Fruit fly (Drosophila melanogaster) whole organism, embryonic: ENCODE data around the gene HP5.

Experiments used
- CG10321 ChIP-seq: fragments of 200-800 bp; sonication (Bioruptor generic); IDR thresholded peaks from 2 replicates; pipeline ENCODE4 v1.3.6; 2022; ENCODE audit warnings: missing biosample characterization, missing genetic modification characterization
- CG11247 ChIP-seq: fragments of 200-800 bp; sonication (Bioruptor generic); IDR thresholded peaks from 2 replicates; pipeline ENCODE4 v1.3.6; 2022; ENCODE audit warnings: missing biosample characterization, missing genetic modification characterization
- CG11504 ChIP-seq: fragments of 200-800 bp; sonication (Bioruptor generic); optimal IDR thresholded peaks from 3 replicates; lab custom pipeline; 2019; ENCODE audit warnings: missing biosample characterization, mild to moderate bottlenecking, missing genetic modification characterization, moderate library complexity
- CG12104 ChIP-seq: fragments of 200-800 bp; sonication (Bioruptor generic); optimal IDR thresholded peaks from 3 replicates; lab custom pipeline; 2016; ENCODE audit warnings: missing biosample characterization, missing genetic modification characterization
- CG1233 ChIP-seq: fragments of 200-800 bp; sonication (Bioruptor generic); optimal IDR thresholded peaks from 4 replicates; lab custom pipeline; 2018; ENCODE audit warnings: missing biosample characterization, mild to moderate bottlenecking, missing genetic modification characterization
- CG14710 ChIP-seq: fragments of 200-800 bp; sonication (Bioruptor generic); optimal IDR thresholded peaks from 3 replicates; lab custom pipeline; 2019; ENCODE audit warnings: missing biosample characterization, mild to moderate bottlenecking, missing genetic modification characterization, moderate library complexity
- CG15269 ChIP-seq: fragments of 200-800 bp; sonication (Bioruptor generic); optimal IDR thresholded peaks from 2 replicates; lab custom pipeline; 2018; ENCODE audit warnings: missing biosample characterization, mild to moderate bottlenecking, missing genetic modification characterization, moderate library complexity
- CG15479 ChIP-seq: fragments of 200-800 bp; sonication (Bioruptor generic); optimal IDR thresholded peaks from 3 replicates; lab custom pipeline; 2019; ENCODE audit warnings: missing biosample characterization, mild to moderate bottlenecking, missing genetic modification characterization, moderate library complexity
- CG15601 ChIP-seq: fragments of 200-800 bp; sonication (Bioruptor generic); optimal IDR thresholded peaks from 3 replicates; lab custom pipeline; 2019; ENCODE audit warnings: missing biosample characterization, mild to moderate bottlenecking, missing genetic modification characterization, moderate library complexity
- CG1603 ChIP-seq: fragments of 200-800 bp; sonication (Bioruptor generic); optimal IDR thresholded peaks from 2 replicates; lab custom pipeline; 2019; ENCODE audit warnings: missing biosample characterization, mild to moderate bottlenecking, missing genetic modification characterization, moderate library complexity
- CG1647 ChIP-seq: fragments of 200-800 bp; sonication (Bioruptor generic); optimal IDR thresholded peaks from 3 replicates; lab custom pipeline; 2016; ENCODE audit warnings: missing biosample characterization, missing genetic modification characterization
- CG16813 ChIP-seq: fragments of 200-800 bp; sonication (Bioruptor generic); IDR thresholded peaks from 3 replicates; pipeline ENCODE4 v1.3.6; 2022; ENCODE audit warnings: missing biosample characterization, missing genetic modification characterization; ENCODE audit not compliant: partially characterized antibody
- CG17186 ChIP-seq: fragments of 200-800 bp; sonication (Bioruptor generic); optimal IDR thresholded peaks from 3 replicates; lab custom pipeline; 2017; ENCODE audit warnings: missing biosample characterization, missing genetic modification reagents, missing genetic modification characterization
- CG17568 ChIP-seq: fragments of 200-800 bp; sonication (Bioruptor generic); optimal IDR thresholded peaks from 2 replicates; lab custom pipeline; 2018; ENCODE audit warnings: missing biosample characterization, mild to moderate bottlenecking, missing genetic modification characterization, moderate library complexity
- CG17829 ChIP-seq: fragments of 200-800 bp; optimal IDR thresholded peaks from 2 replicates; lab custom pipeline; 2019; ENCODE audit warnings: missing biosample characterization, mild to moderate bottlenecking, missing genetic modification characterization, moderate library complexity
- CG2116 ChIP-seq: fragments of 200-800 bp; sonication (Bioruptor generic); optimal IDR thresholded peaks from 3 replicates; lab custom pipeline; 2018; ENCODE audit warnings: missing biosample characterization, mild to moderate bottlenecking, missing genetic modification characterization
- CG30020 ChIP-seq: fragments of 200-800 bp; optimal IDR thresholded peaks from 2 replicates; lab custom pipeline; 2019; ENCODE audit warnings: missing biosample characterization, mild to moderate bottlenecking, missing genetic modification characterization, moderate library complexity
- CG34376 ChIP-seq: fragments of 200-800 bp; sonication (Bioruptor generic); optimal IDR thresholded peaks from 2 replicates; lab custom pipeline; 2018; ENCODE audit warnings: missing biosample characterization, mild to moderate bottlenecking, missing genetic modification characterization
- CG4617 ChIP-seq: fragments of 200-800 bp; sonication (Bioruptor generic); optimal IDR thresholded peaks from 3 replicates; lab custom pipeline; 2016; ENCODE audit warnings: missing biosample characterization, missing genetic modification characterization, borderline replicate concordance
- CG6765 ChIP-seq: fragments of 200-800 bp; sonication (Bioruptor generic); optimal IDR thresholded peaks from 3 replicates; lab custom pipeline; 2017; ENCODE audit warnings: missing biosample characterization, mild to moderate bottlenecking, missing genetic modification characterization
- CG8290 ChIP-seq, 3 experiments: fragments of 200-800 bp; sonication (Bioruptor generic); optimal IDR thresholded peaks; 2 replicates each; lab custom pipeline; 2016 to 2019; ENCODE audit warnings: missing biosample characterization in 3 of 3, missing genetic modification characterization in 3 of 3, mild to moderate bottlenecking in 2 of 3, moderate library complexity in 1 of 3
- CG8359 ChIP-seq: fragments of 200-800 bp; sonication (Bioruptor generic); optimal IDR thresholded peaks from 2 replicates; lab custom pipeline; 2017; ENCODE audit warnings: missing biosample characterization, mild to moderate bottlenecking, missing genetic modification characterization, borderline replicate concordance
- CG8924 ChIP-seq: fragments of 200-800 bp; optimal IDR thresholded peaks from 3 replicates; lab custom pipeline; 2019; ENCODE audit warnings: missing biosample characterization, mild to moderate bottlenecking, missing genetic modification characterization, moderate library complexity
- CoRest ChIP-seq: fragments of 200-800 bp; sonication (Bioruptor generic); optimal IDR thresholded peaks from 3 replicates; lab custom pipeline; 2018; ENCODE audit warnings: missing biosample characterization, mild to moderate bottlenecking, missing genetic modification characterization, moderate library complexity
- Dad ChIP-seq: fragments of 200-800 bp; sonication (Bioruptor generic); optimal IDR thresholded peaks from 3 replicates; lab custom pipeline; 2016; ENCODE audit warnings: missing biosample characterization, missing genetic modification characterization
- Dll ChIP-seq: fragments of 200-800 bp; sonication (Bioruptor generic); IDR thresholded peaks from 4 replicates; pipeline ENCODE4 v1.3.6; 2022; ENCODE audit warnings: missing biosample characterization, missing genetic modification characterization; ENCODE audit not compliant: partially characterized antibody
- Dp ChIP-seq: fragments of 200-800 bp; sonication (Bioruptor generic); optimal IDR thresholded peaks from 2 replicates; lab custom pipeline; 2018; ENCODE audit warnings: missing biosample characterization, mild to moderate bottlenecking, missing genetic modification characterization, moderate library complexity
- Ets97D ChIP-seq: fragments of 200-800 bp; sonication (Bioruptor generic); optimal IDR thresholded peaks from 3 replicates; lab custom pipeline; 2016; ENCODE audit warnings: missing biosample characterization, missing genetic modification characterization
- Fer1 ChIP-seq: fragments of 200-800 bp; sonication (Bioruptor generic); optimal IDR thresholded peaks from 2 replicates; lab custom pipeline; 2017; ENCODE audit warnings: missing biosample characterization, mild to moderate bottlenecking, missing genetic modification characterization
- Hey ChIP-seq: fragments of 200-800 bp; sonication (Bioruptor generic); optimal IDR thresholded peaks from 3 replicates; lab custom pipeline; 2018; ENCODE audit warnings: missing biosample characterization, mild to moderate bottlenecking, missing genetic modification characterization
- HmgD ChIP-seq: fragments of 200-800 bp; sonication (Bioruptor generic); optimal IDR thresholded peaks from 3 replicates; lab custom pipeline; 2016; ENCODE audit warnings: missing biosample characterization, missing genetic modification characterization
- Kr ChIP-seq: fragments of 200-800 bp; sonication (Bioruptor generic); optimal IDR thresholded peaks from 2 replicates; lab custom pipeline; 2017; ENCODE audit warnings: missing biosample characterization, mild to moderate bottlenecking, missing genetic modification characterization
- Lhr ChIP-seq: fragments of 200-800 bp; sonication (Bioruptor generic); optimal IDR thresholded peaks from 3 replicates; lab custom pipeline; 2017; ENCODE audit warnings: mild to moderate bottlenecking, missing biosample characterization, missing genetic modification reagents, missing genetic modification characterization
- MESR4 ChIP-seq: fragments of 200-800 bp; sonication (Bioruptor generic); optimal IDR thresholded peaks from 2 replicates; lab custom pipeline; 2018; ENCODE audit warnings: missing biosample characterization, mild to moderate bottlenecking, missing genetic modification characterization, moderate library complexity
- Mad ChIP-seq: fragments of 200-800 bp; sonication (Bioruptor generic); optimal IDR thresholded peaks from 2 replicates; lab custom pipeline; 2016; ENCODE audit warnings: missing biosample characterization, missing genetic modification characterization
- Neu2 ChIP-seq: fragments of 200-800 bp; sonication (Bioruptor generic); optimal IDR thresholded peaks from 3 replicates; lab custom pipeline; 2016; ENCODE audit warnings: missing biosample characterization, missing genetic modification characterization, borderline replicate concordance
- Optix ChIP-seq: fragments of 200-800 bp; sonication (Bioruptor generic); IDR thresholded peaks from 3 replicates; pipeline ENCODE4 v1.3.6; 2022; ENCODE audit warnings: missing biosample characterization, missing genetic modification characterization
- abd-A ChIP-seq: fragments of 200-800 bp; sonication (Bioruptor generic); optimal IDR thresholded peaks from 3 replicates; lab custom pipeline; 2019; ENCODE audit warnings: missing biosample characterization, mild to moderate bottlenecking, missing genetic modification characterization, moderate library complexity
- gfzf ChIP-seq: fragments of 200-800 bp; sonication (Bioruptor generic); optimal IDR thresholded peaks from 2 replicates; lab custom pipeline; 2016; ENCODE audit warnings: missing biosample characterization, mild to moderate bottlenecking, missing genetic modification characterization, moderate library complexity
- gro ChIP-seq: fragments of 200-800 bp; sonication (Bioruptor generic); optimal IDR thresholded peaks from 2 replicates; lab custom pipeline; 2016; ENCODE audit warnings: missing biosample characterization, missing genetic modification characterization
- her ChIP-seq: fragments of 200-800 bp; sonication (Bioruptor generic); optimal IDR thresholded peaks from 2 replicates; lab custom pipeline; 2016; ENCODE audit warnings: missing biosample characterization, missing genetic modification characterization
- nerfin-1 ChIP-seq: fragments of 200-800 bp; sonication (Bioruptor generic); optimal IDR thresholded peaks from 3 replicates; lab custom pipeline; 2019; ENCODE audit warnings: missing biosample characterization, mild to moderate bottlenecking, missing genetic modification characterization, moderate library complexity
- nom ChIP-seq: fragments of 200-800 bp; sonication (Bioruptor generic); optimal IDR thresholded peaks from 2 replicates; lab custom pipeline; 2017; ENCODE audit warnings: missing biosample characterization, missing genetic modification characterization, mild to moderate bottlenecking, moderate library complexity, missing genetic modification reagents
- scrt ChIP-seq: fragments of 200-800 bp; sonication (Bioruptor generic); optimal IDR thresholded peaks from 2 replicates; lab custom pipeline; 2018; ENCODE audit warnings: missing biosample characterization, mild to moderate bottlenecking, missing genetic modification characterization, moderate library complexity
- sd ChIP-seq: fragments of 200-800 bp; sonication (Bioruptor generic); optimal IDR thresholded peaks from 3 replicates; lab custom pipeline; 2018; ENCODE audit warnings: missing biosample characterization, mild to moderate bottlenecking, missing genetic modification characterization, moderate library complexity
- slou ChIP-seq: fragments of 200-800 bp; sonication (Bioruptor generic); optimal IDR thresholded peaks from 3 replicates; lab custom pipeline; 2016; ENCODE audit warnings: missing biosample characterization, missing genetic modification characterization
- stwl ChIP-seq: fragments of 200-800 bp; sonication (Bioruptor generic); optimal IDR thresholded peaks from 3 replicates; lab custom pipeline; 2018; ENCODE audit warnings: missing biosample characterization, mild to moderate bottlenecking, missing genetic modification characterization, moderate library complexity
- tin ChIP-seq: fragments of 200-800 bp; sonication (Bioruptor generic); optimal IDR thresholded peaks from 3 replicates; lab custom pipeline; 2016; ENCODE audit warnings: missing biosample characterization, missing genetic modification characterization

Gene HP5

dm6 chrX:11492916-11493590 lies 38.5 kb downstream of the HP5 start, which contains the start of gene Drak:
Gene Drak, plus strand, starts transcription at chrX:11493135.
- TF ChIP-seq CG8290 (GFP tag; optimal IDR thresholded peaks at IDR 0.05; lab: Kevin White, UChicago) (no peak), CG8290 (tag; optimal IDR thresholded peaks at IDR 0.05; lab: Kevin White, UChicago) (peak in 1 of 2 experiments; percentile 40), slou (no peak), Mad (GFP tag; lab: Kevin White, UChicago) (no peak), tin (no peak), Neu2 (peak; percentile 15), CoRest (tag; lab: Kevin White, UChicago) (peak; percentile 28), CG11504 (peak; percentile 17), Dp (GFP tag; lab: Kevin White, UChicago) (peak; percentile 78), sd (peak; percentile 55), CG1233 (no peak), CG12104 (no peak), HmgD (GFP tag; lab: Kevin White, UChicago) (peak; percentile 38), Dll (GFP tag; lab: Robert Waterston, UW) (no peak), scrt (GFP tag; lab: Kevin White, UChicago) (peak; percentile 39), CG30020 (tag; lab: Kevin White, UChicago) (peak; percentile 41), stwl (tag; lab: Kevin White, UChicago) (peak; percentile 47), CG16813 (no peak), gfzf (peak; percentile 93), CG15601 (tag; lab: Kevin White, UChicago) (no peak), CG8924 (tag; lab: Kevin White, UChicago) (peak; percentile 11), CG4617 (GFP tag; lab: Kevin White, UChicago) (peak; percentile 40), nom (GFP tag; lab: Kevin White, UChicago) (peak; percentile 31), CG1647 (GFP tag; lab: Kevin White, UChicago) (no peak), gro (GFP tag; lab: Kevin White, UChicago) (peak; percentile 27), CG15479 (peak; percentile 39), CG34376 (peak; percentile 14), CG8359 (no peak), Optix (GFP tag; lab: Robert Waterston, UW) (no peak), CG6765 (GFP tag; lab: Kevin White, UChicago) (peak; percentile 37), CG10321 (GFP tag; lab: Robert Waterston, UW) (no peak), nerfin-1 (tag; lab: Kevin White, UChicago) (peak; percentile 36), CG17568 (GFP tag; lab: Kevin White, UChicago) (peak; percentile 25), Fer1 (GFP tag; lab: Kevin White, UChicago) (peak; percentile 47), Dad (GFP tag; lab: Kevin White, UChicago) (peak; percentile 5), CG17829 (peak; percentile 25), CG14710 (tag; lab: Kevin White, UChicago) (peak; percentile 59), abd-A (no peak), Lhr (GFP tag; lab: Kevin White, UChicago) (peak; percentile 68), Hey (tag; lab: Kevin White, UChicago) (no peak), CG17186 (GFP tag; lab: Kevin White, UChicago) (peak; percentile 58), her (peak; percentile 12), CG1603 (peak; percentile 31), Ets97D (GFP tag; lab: Kevin White, UChicago) (peak; percentile 48), CG15269 (tag; lab: Kevin White, UChicago) (peak; percentile 15), MESR4 (GFP tag; lab: Kevin White, UChicago) (peak; percentile 41), Kr (GFP tag; lab: Kevin White, UChicago) (peak; percentile 3), CG2116 (GFP tag; lab: Kevin White, UChicago) (peak; percentile 52), CG11247 (no peak)
